Worm (Caenorhabditis elegans): ENCODE results near the gene vps-16.

The vps-16 gene

DNA sequence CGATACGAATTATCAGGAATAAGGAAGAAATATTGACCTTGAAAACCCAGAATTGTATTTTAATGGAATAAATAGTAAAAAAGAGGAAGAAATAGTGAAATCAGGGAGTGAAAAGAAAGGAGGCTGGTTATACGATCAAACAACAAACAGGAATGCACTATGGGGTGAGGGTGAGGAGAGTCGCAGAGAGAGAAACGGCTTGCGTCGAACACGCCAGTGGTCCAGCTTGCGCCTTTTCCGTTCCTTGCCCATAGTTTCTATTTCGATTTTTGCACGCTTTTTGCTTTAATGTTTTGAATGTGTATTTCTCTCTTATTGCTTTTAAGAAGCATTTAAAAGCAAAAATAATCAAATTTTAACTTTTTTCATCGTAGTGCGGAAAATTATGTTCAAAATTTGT lies 20.6 kb downstream of the vps-16 start:
- TF ChIP-seq nhr-12 (tag; optimal IDR thresholded peaks at IDR 0.05) (no peak), hlh-1 (tag; optimal IDR thresholded peaks at IDR 0.05) (peak; percentile 37), nhr-28 (tag; optimal IDR thresholded peaks at IDR 0.05) (no peak), bed-3 (GFP tag; optimal IDR thresholded peaks at IDR 0.05) (peak; percentile 5), unc-120 (tag; optimal IDR thresholded peaks at IDR 0.05; ENCODE audit: poor library complexity, severe bottlenecking) (peak; percentile 67), ztf-11 (tag; optimal IDR thresholded peaks at IDR 0.05) (peak; percentile 41), nhr-2 (tag; optimal IDR thresholded peaks at IDR 0.05) (no peak), nhr-76 (tag; optimal IDR thresholded peaks at IDR 0.05) (no peak), ceh-43 (GFP tag; optimal IDR thresholded peaks at IDR 0.05) (peak; percentile 7), mab-5 (tag; optimal IDR thresholded peaks at IDR 0.05) (no peak), cnd-1 (tag; optimal IDR thresholded peaks at IDR 0.05) (peak; percentile 72), blmp-1 (tag; optimal IDR thresholded peaks at IDR 0.05) (peak; percentile 51), zip-8 (tag; optimal IDR thresholded peaks at IDR 0.05) (no peak), ces-1 (GFP tag; optimal IDR thresholded peaks at IDR 0.05) (peak; percentile 25), unc-39 (tag; optimal IDR thresholded peaks at IDR 0.05) (no peak), sem-2 (GFP tag; optimal IDR thresholded peaks at IDR 0.05) (peak; percentile 11), mls-2 (tag; optimal IDR thresholded peaks at IDR 0.05) (peak; percentile 81), tbx-8 (GFP tag; optimal IDR thresholded peaks at IDR 0.05) (no peak), snpc-4 (tag; optimal IDR thresholded peaks at IDR 0.05) (no peak), ham-2 (GFP tag; optimal IDR thresholded peaks at IDR 0.05) (peak; percentile 75), drap-1 (GFP tag; optimal IDR thresholded peaks at IDR 0.05) (peak; percentile 63), elt-1 (tag; optimal IDR thresholded peaks at IDR 0.05; ENCODE audit: borderline replicate concordance, insufficient read depth) (peak; percentile 35), lin-32 (GFP tag; optimal IDR thresholded peaks at IDR 0.05) (no peak), mep-1 (tag; optimal IDR thresholded peaks at IDR 0.05) (peak; percentile 89), unc-62 (GFP tag; optimal IDR thresholded peaks at IDR 0.05) (no peak), M03D4.4 (tag; optimal IDR thresholded peaks at IDR 0.05) (peak; percentile 78), lsy-2 (tag; optimal IDR thresholded peaks at IDR 0.05) (peak; percentile 82), flh-1 (GFP tag; optimal IDR thresholded peaks at IDR 0.05) (peak; percentile 6), elt-3 (tag; optimal IDR thresholded peaks at IDR 0.05) (no peak), ceh-83 (GFP tag; optimal IDR thresholded peaks at IDR 0.05) (peak; percentile 51), lin-13 (tag; optimal IDR thresholded peaks at IDR 0.05) (peak; percentile 83), ceh-39 (tag; optimal IDR thresholded peaks at IDR 0.05) (no peak), pha-4 (tag; optimal IDR thresholded peaks at IDR 0.05) (peak; percentile 75), nhr-237 (tag; optimal IDR thresholded peaks at IDR 0.05) (peak; percentile 85), sptf-1 (tag; optimal IDR thresholded peaks at IDR 0.05) (peak; percentile 86)

DNA sequence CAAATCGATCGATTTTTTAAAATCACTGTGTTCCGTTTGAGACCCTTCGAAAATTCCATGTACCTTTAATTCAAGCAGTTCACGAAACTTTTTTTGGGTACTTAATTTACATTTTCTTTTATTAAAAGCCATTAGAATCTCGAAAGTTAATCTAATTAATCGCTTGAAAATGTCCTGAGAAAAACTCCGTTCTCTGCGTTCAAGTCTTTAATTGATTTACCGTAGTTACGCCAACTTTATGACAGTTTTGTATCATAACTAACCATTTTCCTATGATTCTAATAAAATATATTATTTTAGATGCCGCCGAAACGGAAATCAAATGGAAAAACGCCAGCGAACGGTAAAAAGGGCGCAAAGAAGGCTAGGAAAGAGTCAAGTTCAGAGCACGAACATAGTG lies 21.1 kb downstream of the vps-16 start, which contains the start of gene jhdm-1:
TSS of gene jhdm-1 (plus strand) at position 301 of the 400 bp plus-strand sequence.
- no peak for TF ChIP-seq mep-1 (tag; optimal IDR thresholded peaks at IDR 0.05)
- no peak for TF ChIP-seq drap-1 (GFP tag; optimal IDR thresholded peaks at IDR 0.05)
- no peak for TF ChIP-seq sptf-1 (tag; optimal IDR thresholded peaks at IDR 0.05)
- TF ChIP-seq elt-1 (tag; optimal IDR thresholded peaks at IDR 0.05; ENCODE audit: borderline replicate concordance, insufficient read depth): no peak
- no peak for TF ChIP-seq mab-5 (tag; optimal IDR thresholded peaks at IDR 0.05)
- no peak for TF ChIP-seq bed-3 (GFP tag; optimal IDR thresholded peaks at IDR 0.05)
- TF ChIP-seq unc-39 (tag; optimal IDR thresholded peaks at IDR 0.05): no peak
- no peak for TF ChIP-seq cnd-1 (tag; optimal IDR thresholded peaks at IDR 0.05)
- TF ChIP-seq nhr-28 (tag; optimal IDR thresholded peaks at IDR 0.05): no peak
- TF ChIP-seq lin-13 (tag; optimal IDR thresholded peaks at IDR 0.05): no peak
- TF ChIP-seq blmp-1 (tag; optimal IDR thresholded peaks at IDR 0.05): no peak
- TF ChIP-seq nhr-2 (tag; optimal IDR thresholded peaks at IDR 0.05): no peak
- TF ChIP-seq M03D4.4 (tag; optimal IDR thresholded peaks at IDR 0.05): no peak
- TF ChIP-seq ceh-39 (tag; optimal IDR thresholded peaks at IDR 0.05): no peak
- no peak for TF ChIP-seq mls-2 (tag; optimal IDR thresholded peaks at IDR 0.05)
- no peak for TF ChIP-seq hlh-1 (tag; optimal IDR thresholded peaks at IDR 0.05)
- TF ChIP-seq lin-32 (GFP tag; optimal IDR thresholded peaks at IDR 0.05): no peak
- TF ChIP-seq nhr-12 (tag; optimal IDR thresholded peaks at IDR 0.05): no peak
- TF ChIP-seq sem-2 (GFP tag; optimal IDR thresholded peaks at IDR 0.05): no peak
- TF ChIP-seq nhr-76 (tag; optimal IDR thresholded peaks at IDR 0.05): no peak

DNA sequence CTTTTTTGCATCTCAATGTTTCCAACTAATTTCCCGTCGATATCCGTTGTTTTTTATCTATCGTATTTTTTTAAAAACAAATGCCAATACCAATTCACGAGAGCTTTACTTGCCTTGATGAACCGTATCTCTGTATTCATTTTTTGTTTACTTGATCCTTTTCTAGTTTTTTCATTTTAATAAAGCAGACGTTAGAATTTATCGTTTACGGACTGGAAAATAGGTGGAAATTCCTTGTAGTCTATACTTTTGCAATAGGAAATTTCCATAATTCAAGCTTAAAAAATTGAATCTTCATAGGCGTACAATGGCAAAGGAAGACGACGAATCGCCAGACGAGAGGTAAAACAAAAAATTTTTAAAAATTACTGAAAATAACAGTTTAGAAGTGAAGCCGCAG lies 26.8 kb downstream of the vps-16 start, which contains the start of gene algn-1:
TSS of gene algn-1 (plus strand) at position 301 of the 400 bp plus-strand sequence.
- TF ChIP-seq ham-2 (GFP tag; optimal IDR thresholded peaks at IDR 0.05) (no peak), drap-1 (GFP tag; optimal IDR thresholded peaks at IDR 0.05) (no peak), sptf-1 (tag; optimal IDR thresholded peaks at IDR 0.05) (no peak), ceh-39 (tag; optimal IDR thresholded peaks at IDR 0.05) (no peak)
